Worm (Caenorhabditis elegans): ENCODE results near the gene W07G4.2.

- TF ChIP-seq F13H6.1 (tag; optimal IDR thresholded peaks at IDR 0.05), result no peak
- TF ChIP-seq pax-1 (tag; optimal IDR thresholded peaks at IDR 0.05), result no peak
- TF ChIP-seq ztf-16 (tag; optimal IDR thresholded peaks at IDR 0.05), result no peak
- TF ChIP-seq tbx-2 (tag; optimal IDR thresholded peaks at IDR 0.05), result no peak
- TF ChIP-seq pha-4 (tag; optimal IDR thresholded peaks at IDR 0.05), result no peak
- TF ChIP-seq nhr-11 (tag; optimal IDR thresholded peaks at IDR 0.05), result no peak
- no peak for TF ChIP-seq ahr-1 (tag; optimal IDR thresholded peaks at IDR 0.05)
- no peak for TF ChIP-seq pqm-1 (tag; optimal IDR thresholded peaks at IDR 0.05)
- TF ChIP-seq nfya-1 (tag; optimal IDR thresholded peaks at IDR 0.05), result no peak
- TF ChIP-seq ceh-14 (tag; optimal IDR thresholded peaks at IDR 0.05), result no peak
- TF ChIP-seq madf-2 (tag; optimal IDR thresholded peaks at IDR 0.05), result no peak
- no peak for TF ChIP-seq ceh-34 (tag; optimal IDR thresholded peaks at IDR 0.05)
Observed at ce11 chrV:13000068-13000467, 36.3 kb downstream of the W07G4.2 start.
